Fruit fly (Drosophila melanogaster): Measurements from ENCODE around the gene hzg.

Gene hzg

DNA sequence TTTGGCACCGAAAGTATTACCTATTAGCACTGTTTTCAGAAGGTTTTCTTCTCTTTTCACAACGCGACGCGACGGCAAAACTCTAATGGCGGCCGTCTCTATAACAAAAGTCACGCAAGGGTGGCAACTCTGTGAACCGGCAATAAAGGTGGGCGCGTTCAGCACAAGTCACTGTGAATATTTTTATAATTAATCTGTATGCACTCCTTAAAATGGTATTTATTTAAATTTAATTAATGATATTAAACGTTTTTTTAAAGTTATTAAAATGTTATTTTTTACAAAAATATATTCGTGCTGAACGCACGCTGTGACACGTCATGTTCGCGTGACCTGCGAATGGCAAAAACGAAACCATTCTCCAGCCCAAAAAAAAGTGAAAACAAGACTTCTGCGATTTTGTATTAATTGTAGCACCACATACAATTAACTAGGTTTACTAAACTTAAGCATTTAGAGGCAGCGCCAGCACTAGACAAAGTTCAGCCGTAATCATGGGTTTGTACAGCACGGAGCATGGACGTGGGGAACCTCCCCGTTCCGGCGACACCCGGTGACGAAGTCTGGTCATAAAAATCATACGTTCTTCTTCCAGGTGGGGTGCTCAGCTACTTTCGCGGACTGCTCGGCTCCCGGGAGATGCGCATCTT, 21.6 kb downstream of the hzg start, which contains the start of the genes brm and Arl1 (continued):
- TF ChIP-seq gem (tag; optimal IDR thresholded peaks at IDR 0.05) (peak; percentile 99), sens-2 (GFP tag; IDR thresholded peaks at IDR 0.05) (peak; percentile 98), TFAM (GFP tag; optimal IDR thresholded peaks at IDR 0.05) (peak; percentile 80), CG8290 (GFP tag; optimal IDR thresholded peaks at IDR 0.05) (peak; percentile 96), CG8290 (tag; optimal IDR thresholded peaks at IDR 0.05) (peak; percentile 79 to 91), CG13775 (GFP tag; optimal IDR thresholded peaks at IDR 0.05) (peak; percentile 99), CG7357 (GFP tag; IDR thresholded peaks at IDR 0.05) (peak; percentile 97), Abd-B (GFP tag; optimal IDR thresholded peaks at IDR 0.05) (peak; percentile 99), Usf (GFP tag; optimal IDR thresholded peaks at IDR 0.05) (peak; percentile 98), sens (GFP tag) (peak; percentile 98), Deaf1 (tag; optimal IDR thresholded peaks at IDR 0.05) (peak; percentile 86), Pdp1 (GFP tag; optimal IDR thresholded peaks at IDR 0.05) (peak; percentile 92 to 93), sqz (GFP tag; optimal IDR thresholded peaks at IDR 0.05) (peak; percentile 98), Dek (tag; optimal IDR thresholded peaks at IDR 0.05) (peak; percentile 97), Oli (tag; optimal IDR thresholded peaks at IDR 0.05) (peak; percentile 97), CG6813 (GFP tag; optimal IDR thresholded peaks at IDR 0.05) (peak; percentile 95), bcd (GFP tag; optimal IDR thresholded peaks at IDR 0.05) (peak; percentile 99), D19B (GFP tag; optimal IDR thresholded peaks at IDR 0.05) (peak; percentile 94), CG4404 (GFP tag; IDR thresholded peaks at IDR 0.05) (peak; percentile 99), CG8281 (tag; optimal IDR thresholded peaks at IDR 0.05) (peak; percentile 91), CG7786 (GFP tag; optimal IDR thresholded peaks at IDR 0.05) (peak; percentile 86), CG34224 (GFP tag; IDR thresholded peaks at IDR 0.05; ENCODE audit: partially characterized antibody) (no peak), CrebB (tag; optimal IDR thresholded peaks at IDR 0.05) (peak; percentile 94), crp (GFP tag; optimal IDR thresholded peaks at IDR 0.05) (peak in 1 of 2 experiments; percentile 76), CoRest (tag; optimal IDR thresholded peaks at IDR 0.05) (peak; percentile 99), Adf1 (GFP tag; IDR thresholded peaks at IDR 0.05) (peak; percentile 91), CG15073 (GFP tag; optimal IDR thresholded peaks at IDR 0.05) (peak; percentile 82), CG13123 (GFP tag; optimal IDR thresholded peaks at IDR 0.05) (peak; percentile 95), CG18011 (GFP tag; optimal IDR thresholded peaks at IDR 0.05) (peak; percentile 92), bowl (GFP tag; IDR thresholded peaks at IDR 0.05) (peak; percentile 97), CG9817 (tag; optimal IDR thresholded peaks at IDR 0.05) (peak; percentile 99), HHEX (GFP tag; optimal IDR thresholded peaks at IDR 0.05) (peak; percentile 98), CG9727 (GFP tag; optimal IDR thresholded peaks at IDR 0.05) (peak; percentile 99), Atf3 (GFP tag; optimal IDR thresholded peaks at IDR 0.05) (peak; percentile 82), CG3407 (GFP tag; optimal IDR thresholded peaks at IDR 0.05) (peak; percentile 94), cato (GFP tag; optimal IDR thresholded peaks at IDR 0.05; ENCODE audit: borderline replicate concordance) (peak; percentile 96), Ssrp (tag; optimal IDR thresholded peaks at IDR 0.05) (peak; percentile 98), ken (GFP tag; IDR thresholded peaks at IDR 0.05) (peak; percentile 99), CG14710 (tag; optimal IDR thresholded peaks at IDR 0.05) (peak; percentile 98), CG4360 (GFP tag; IDR thresholded peaks at IDR 0.05) (peak; percentile 85), CG9609 (GFP tag; optimal IDR thresholded peaks at IDR 0.05) (peak; percentile 84), ttk (GFP tag; IDR thresholded peaks at IDR 0.05) (peak; percentile 99), sob (GFP tag; IDR thresholded peaks at IDR 0.05) (peak; percentile 100), CHES-1-like (GFP tag; optimal IDR thresholded peaks at IDR 0.05) (peak; percentile 74), HmgZ (tag; optimal IDR thresholded peaks at IDR 0.05) (peak; percentile 99), CG6791 (GFP tag; IDR thresholded peaks at IDR 0.05; ENCODE audit: partially characterized antibody) (0 out of 3 replicates have a peak, but pooled peaks have one; percentile 19), CG7839 (tag; optimal IDR thresholded peaks at IDR 0.05) (peak; percentile 99), Nf-YA (GFP tag; IDR thresholded peaks at IDR 0.05) (peak; percentile 97), CG16813 (GFP tag; IDR thresholded peaks at IDR 0.05; ENCODE audit: partially characterized antibody) (peak; percentile 39; the same call in 1 of the 3 replicates)
